Worm (Caenorhabditis elegans) whole organism, L1 larva: Measurements from ENCODE around the gene fip-5.
A peak's percentile ranks its signal among the peaks of the same experiment; 100 is the strongest.

Experiments
- F16B12.6 ChIP-seq: fragments of 150-350 bp; optimal IDR thresholded peaks from 2 replicates; lab custom pipeline; 2014; ENCODE audit warnings: missing biosample characterization, missing genetic modification characterization
- Y116A8C.19 ChIP-seq: sonication (generic microtip); optimal IDR thresholded peaks from 2 replicates; lab custom pipeline; 2016; ENCODE audit warnings: missing compliant biosample characterization, missing genetic modification characterization, borderline replicate concordance
- aha-1 ChIP-seq: fragments of 150-350 bp; optimal IDR thresholded peaks from 2 replicates; lab custom pipeline; 2014; ENCODE audit warnings: missing biosample characterization, missing genetic modification characterization
- alr-1 ChIP-seq: fragments of 200-800 bp; sonication (Bioruptor generic); optimal IDR thresholded peaks from 2 replicates; lab custom pipeline; 2018; ENCODE audit warnings: borderline replicate concordance, mild to moderate bottlenecking, missing genetic modification characterization, missing compliant biosample characterization
- aly-2 ChIP-seq: fragments of 150-350 bp; optimal IDR thresholded peaks from 2 replicates; lab custom pipeline; 2014; ENCODE audit warnings: missing biosample characterization, missing genetic modification characterization
- blmp-1 ChIP-seq: fragments of 150-350 bp; optimal IDR thresholded peaks from 2 replicates; lab custom pipeline; 2014; ENCODE audit warnings: missing biosample characterization, missing genetic modification characterization
- ceh-88 ChIP-seq: fragments of 200-800 bp; sonication (Bioruptor generic); IDR thresholded peaks from 2 replicates; pipeline ENCODE4 v1.3.6; 2022; ENCODE audit warnings: missing genetic modification characterization, missing compliant biosample characterization
- ces-1 ChIP-seq: fragments of 150-350 bp; optimal IDR thresholded peaks from 2 replicates; lab custom pipeline; 2014; ENCODE audit warnings: missing biosample characterization, missing genetic modification reagents, missing genetic modification characterization
- efl-1 ChIP-seq, 4 experiments: fragments of 150-350 bp; optimal IDR thresholded peaks in 3 of 4; peaks in 1 of 4; 1 replicate in 1 of 4; 2 replicates in 3 of 4; lab custom pipeline; 2014; ENCODE audit warnings: missing biosample characterization in 2 of 4, missing genetic modification characterization in 2 of 4, missing genetic modification reagents in 2 of 4
- egl-27 ChIP-seq, 2 experiments: fragments of 150-350 bp in 1 of 2; sonication (generic microtip); optimal IDR thresholded peaks; 3 replicates each; lab custom pipeline; 2017 to 2018; ENCODE audit warnings: missing biosample characterization in 2 of 2, missing genetic modification characterization in 2 of 2, missing genetic modification reagents in 2 of 2
- elt-2 ChIP-seq: sonication (generic microtip); optimal IDR thresholded peaks from 2 replicates; lab custom pipeline; 2016; ENCODE audit warnings: missing genetic modification characterization, mild to moderate bottlenecking, inconsistent platforms, missing compliant biosample characterization, missing genetic modification reagents
- ets-5 ChIP-seq: fragments of 200-800 bp; sonication (Bioruptor generic); IDR thresholded peaks from 2 replicates; pipeline ENCODE4 v1.3.6; 2022; ENCODE audit warnings: missing genetic modification characterization, missing compliant biosample characterization
- fkh-10 ChIP-seq: sonication (generic microtip); optimal IDR thresholded peaks from 2 replicates; lab custom pipeline; 2017; ENCODE audit warnings: missing biosample characterization, missing genetic modification reagents, missing genetic modification characterization
- fkh-8 ChIP-seq: sonication (generic microtip); optimal IDR thresholded peaks from 2 replicates; lab custom pipeline; 2016; ENCODE audit warnings: mild to moderate bottlenecking, missing genetic modification characterization, missing compliant biosample characterization
- grh-1 ChIP-seq: fragments of 200-800 bp; sonication (Bioruptor generic); IDR thresholded peaks from 2 replicates; pipeline ENCODE4 v1.3.6; 2022; ENCODE audit warnings: missing genetic modification reagents, missing genetic modification characterization, missing compliant biosample characterization
- irx-1 ChIP-seq: sonication (generic microtip); optimal IDR thresholded peaks from 2 replicates; lab custom pipeline; 2016; ENCODE audit warnings: missing genetic modification characterization, missing compliant biosample characterization
- isw-1 ChIP-seq: fragments of 200-800 bp; sonication (Bioruptor generic); IDR thresholded peaks from 2 replicates; pipeline ENCODE4 v1.3.6; 2022; ENCODE audit warnings: missing genetic modification characterization, missing compliant biosample characterization
- lin-13 ChIP-seq: fragments of 150-350 bp; optimal IDR thresholded peaks from 2 replicates; lab custom pipeline; 2014; ENCODE audit warnings: missing biosample characterization, missing genetic modification reagents, missing genetic modification characterization
- lin-15B ChIP-seq: fragments of 150-350 bp; sonication (generic microtip); optimal IDR thresholded peaks from 3 replicates; lab custom pipeline; 2014; ENCODE audit warnings: missing biosample characterization, missing genetic modification characterization
- lin-35 ChIP-seq, 2 experiments: fragments of 150-350 bp; optimal IDR thresholded peaks; 2 replicates each; lab custom pipeline; 2014; ENCODE audit warnings: missing biosample characterization in 2 of 2, missing genetic modification characterization in 2 of 2, missing genetic modification reagents in 2 of 2
- lin-39 ChIP-seq: fragments of 150-350 bp; optimal IDR thresholded peaks from 2 replicates; lab custom pipeline; 2014; ENCODE audit warnings: missing biosample characterization, missing genetic modification reagents, missing genetic modification characterization
- mdl-1 ChIP-seq, 2 experiments: fragments of 150-350 bp; optimal IDR thresholded peaks; 2 replicates each; lab custom pipeline; 2014 to 2017; ENCODE audit warnings: missing biosample characterization in 2 of 2, missing genetic modification characterization in 2 of 2, inconsistent platforms in 1 of 2
- mef-2 ChIP-seq: fragments of 150-350 bp; optimal IDR thresholded peaks from 2 replicates; lab custom pipeline; 2014; ENCODE audit warnings: missing biosample characterization, missing genetic modification characterization
- nhr-11 ChIP-seq: fragments of 150-350 bp; optimal IDR thresholded peaks from 2 replicates; lab custom pipeline; 2014; ENCODE audit warnings: missing biosample characterization, missing genetic modification characterization
- nhr-19 ChIP-seq: fragments of 200-800 bp; sonication (Bioruptor generic); conservative IDR thresholded peaks from 2 replicates; pipeline ENCODE4 v1.3.6; 2022; ENCODE audit warnings: missing genetic modification characterization, missing compliant biosample characterization
- nhr-237 ChIP-seq: fragments of 150-350 bp; optimal IDR thresholded peaks from 2 replicates; lab custom pipeline; 2014; ENCODE audit warnings: missing biosample characterization, missing genetic modification characterization
- nhr-76 ChIP-seq: sonication (generic microtip); optimal IDR thresholded peaks from 2 replicates; lab custom pipeline; 2017; ENCODE audit warnings: missing biosample characterization, missing genetic modification characterization
- nhr-77 ChIP-seq: fragments of 150-350 bp; optimal IDR thresholded peaks from 2 replicates; lab custom pipeline; 2014; ENCODE audit warnings: missing biosample characterization, missing genetic modification characterization
- nhr-90 ChIP-seq: sonication (generic microtip); optimal IDR thresholded peaks from 2 replicates; lab custom pipeline; 2016; ENCODE audit warnings: mild to moderate bottlenecking, missing genetic modification characterization, missing compliant biosample characterization; ENCODE audit not compliant: poor library complexity
- pax-3 ChIP-seq: fragments of 200-800 bp; sonication (Bioruptor generic); optimal IDR thresholded peaks from 2 replicates; lab custom pipeline; 2018; ENCODE audit warnings: mild to moderate bottlenecking, missing genetic modification characterization, moderate library complexity, missing compliant biosample characterization
- pqm-1 ChIP-seq: sonication (generic microtip); optimal IDR thresholded peaks from 3 replicates; lab custom pipeline; 2017; ENCODE audit warnings: missing biosample characterization, missing genetic modification characterization
- skn-1 ChIP-seq: fragments of 150-350 bp; optimal IDR thresholded peaks from 2 replicates; lab custom pipeline; 2014; ENCODE audit warnings: missing biosample characterization, missing genetic modification characterization
- sox-4 ChIP-seq: sonication (generic microtip); optimal IDR thresholded peaks from 2 replicates; lab custom pipeline; 2016; ENCODE audit warnings: missing genetic modification characterization, missing compliant biosample characterization
- sup-37 ChIP-seq: fragments of 200-800 bp; sonication (Bioruptor generic); optimal IDR thresholded peaks from 2 replicates; lab custom pipeline; 2018; ENCODE audit warnings: mild to moderate bottlenecking, missing genetic modification characterization, missing compliant biosample characterization
- unc-98 ChIP-seq: fragments of 200-800 bp; sonication (Bioruptor generic); IDR thresholded peaks from 2 replicates; pipeline ENCODE4 v1.3.6; 2022; ENCODE audit warnings: missing genetic modification characterization, missing compliant biosample characterization
- ztf-11 ChIP-seq, 2 experiments: sonication (generic microtip); optimal IDR thresholded peaks; 2 replicates each; lab custom pipeline; 2016 to 2017; ENCODE audit warnings: missing genetic modification characterization in 2 of 2, missing biosample characterization in 1 of 2, missing compliant biosample characterization in 1 of 2

fip-5 gene

DNA sequence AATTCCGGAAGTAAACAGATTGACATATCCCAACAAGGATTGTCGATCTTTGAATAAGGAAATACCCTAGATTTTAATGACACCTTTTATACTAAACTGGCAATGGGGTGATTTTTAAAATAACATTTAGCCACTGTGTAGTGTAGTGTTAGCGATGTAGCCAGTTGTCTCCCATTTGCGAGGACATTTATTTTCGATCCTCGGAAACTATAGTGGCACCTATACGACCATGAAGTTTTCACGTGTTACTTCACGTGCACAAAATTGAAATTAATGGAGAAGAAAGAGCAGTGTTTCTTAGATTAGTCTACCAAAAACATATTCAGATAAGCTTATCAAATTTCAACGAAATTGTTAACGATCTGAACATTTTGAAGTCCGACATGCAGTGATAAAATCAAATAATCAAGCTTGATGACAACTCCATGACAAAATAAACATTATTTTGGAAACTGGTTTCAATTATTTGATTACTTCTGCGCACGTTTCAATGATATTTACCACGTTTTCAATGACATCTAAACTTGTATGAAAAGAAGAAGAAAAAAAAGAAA lies 30.8 kb downstream of the fip-5 start, which contains the start of gene R07E3.4 (continued):
- TF ChIP-seq pqm-1 (tag; lab: Kevin White, UChicago) = peak; percentile 9
- TF ChIP-seq aha-1 = no peak
- TF ChIP-seq sup-37 = no peak
- peak in 1 of 2 experiments; percentile 17 for TF ChIP-seq egl-27 (tag; optimal IDR thresholded peaks at IDR 0.05; lab: Kevin White, UChicago)
- TF ChIP-seq nhr-76 (tag; lab: Kevin White, UChicago) = no peak
- no peak for TF ChIP-seq ztf-11 (tag; optimal IDR thresholded peaks at IDR 0.05; lab: Kevin White, UChicago)
- TF ChIP-seq lin-35 (GFP tag; optimal IDR thresholded peaks at IDR 0.05; lab: Kevin White, UChicago) = peak in 1 of 2 experiments; percentile 16
- no peak for TF ChIP-seq unc-98
- no peak for TF ChIP-seq skn-1
- no peak for TF ChIP-seq Y116A8C.19 (tag; lab: Kevin White, UChicago)
- TF ChIP-seq nhr-90 (tag; lab: Kevin White, UChicago) = peak; percentile 40
- TF ChIP-seq irx-1 = no peak
- peak; percentile 72 for TF ChIP-seq nhr-11 (tag; lab: Kevin White, UChicago)
- no peak for TF ChIP-seq nhr-77 (tag; lab: Kevin White, UChicago)

DNA sequence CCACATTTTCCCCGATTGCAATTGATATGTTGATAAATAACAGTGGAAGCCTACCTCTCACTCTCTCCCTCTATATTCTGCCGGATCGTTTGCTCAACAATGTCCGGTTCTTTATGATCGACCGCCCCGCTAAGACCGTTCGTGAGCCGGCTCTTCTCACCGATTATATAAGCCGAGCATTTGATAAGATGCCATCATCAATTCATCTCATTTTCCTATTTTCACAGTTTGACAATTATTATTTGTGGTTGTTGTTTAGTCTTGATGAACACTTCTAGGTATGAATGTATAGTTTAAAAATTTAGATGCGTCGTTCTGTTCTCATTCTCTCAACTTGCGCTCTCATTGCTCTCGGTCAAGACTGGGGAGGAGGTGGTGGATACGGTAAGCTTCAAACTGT lies 33.6 kb downstream of the fip-5 start, which contains the start of gene idpa-3:
TSS of gene idpa-3 (plus strand) at position 301 of the 400 bp plus-strand sequence.
- TF ChIP-seq efl-1 (optimal IDR thresholded peaks at IDR 0.05; lab: Kevin White, UChicago) (no peak), efl-1 (GFP tag; optimal IDR thresholded peaks at IDR 0.05 in 1 of 2; lab: Kevin White, UChicago) (peak in 1 of 2 experiments; percentile 34), F16B12.6 (no peak), alr-1 (tag; lab: Kevin White, UChicago) (no peak), nhr-237 (no peak), fkh-8 (no peak), lin-39 (tag; lab: Kevin White, UChicago) (no peak), ets-5 (GFP tag; lab: Robert Waterston, UW) (no peak)

DNA sequence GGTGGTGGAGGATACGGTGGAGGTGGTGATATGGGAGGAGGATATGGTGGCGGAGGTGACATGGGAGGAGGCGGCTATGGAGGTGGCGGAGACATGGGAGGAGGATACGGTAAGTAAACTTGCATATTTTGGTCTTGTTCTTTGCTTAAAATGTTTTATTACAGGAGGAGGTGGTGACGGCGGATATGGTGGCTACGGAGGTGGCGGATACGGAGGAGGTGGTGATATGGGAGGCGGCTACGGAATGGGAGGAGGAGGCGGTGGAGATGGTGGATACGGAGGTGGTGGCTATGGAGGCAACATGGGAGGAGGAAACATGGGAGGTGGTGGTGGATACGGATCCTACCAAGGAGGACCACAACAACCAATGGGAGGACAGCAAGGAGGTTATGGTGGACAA lies 34.1 kb downstream of the fip-5 start:
- TF ChIP-seq isw-1 (GFP tag; lab: Robert Waterston, UW) = no peak

DNA sequence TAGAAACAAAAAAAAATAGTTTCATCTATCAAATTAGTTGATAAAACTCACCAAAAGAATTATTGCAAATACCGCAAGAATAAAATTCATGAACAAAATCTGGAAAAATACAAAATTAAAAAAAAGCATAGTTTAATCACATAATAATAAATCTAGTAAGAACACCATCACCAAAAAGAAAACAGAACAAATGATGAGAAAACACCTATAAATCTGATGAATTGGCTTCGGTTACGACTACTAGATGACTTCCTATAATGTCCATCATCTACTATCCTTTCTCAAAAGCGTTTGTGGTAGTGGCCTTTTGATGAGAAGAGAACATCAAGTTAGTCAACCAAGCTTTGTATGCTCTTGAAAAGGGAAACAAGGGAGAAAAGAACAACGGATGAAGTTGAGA lies 35.6 kb downstream of the fip-5 start, which contains the start of gene cut-5:
TSS of gene cut-5 (minus strand) at position 101 of the 400 bp plus-strand sequence.
- no peak for TF ChIP-seq skn-1
- TF ChIP-seq nhr-90 (tag; lab: Kevin White, UChicago) = no peak
- no peak for TF ChIP-seq pax-3 (tag; lab: Kevin White, UChicago)

ce11 chrX:10338761-10339160 lies 36.2 kb downstream of the fip-5 start:
- TF ChIP-seq pqm-1 (tag; lab: Kevin White, UChicago) (no peak), lin-35 (GFP tag; optimal IDR thresholded peaks at IDR 0.05; lab: Kevin White, UChicago) (peak in 1 of 2 experiments; percentile 10), ets-5 (GFP tag; lab: Robert Waterston, UW) (no peak)

DNA sequence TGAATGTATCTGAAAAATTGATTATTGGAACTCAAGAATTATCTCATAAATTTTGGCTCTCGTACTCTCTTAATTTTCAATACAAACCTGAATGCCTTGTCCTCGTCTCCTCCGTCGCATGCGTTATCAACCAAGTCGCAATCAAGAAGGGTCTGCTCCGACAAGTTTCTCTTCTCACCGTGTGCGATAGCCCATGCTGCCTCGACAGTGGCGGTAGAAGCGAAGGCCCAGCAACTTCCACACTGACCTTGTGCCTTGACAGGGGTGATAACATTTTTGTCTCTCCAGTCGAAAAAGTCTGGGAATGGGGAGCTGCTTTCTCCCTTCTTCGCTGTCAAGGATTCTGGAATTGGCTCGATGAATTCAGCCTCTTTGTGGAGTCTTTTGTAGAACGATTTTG lies 37.5 kb downstream of the fip-5 start:
- TF ChIP-seq pqm-1 (tag; lab: Kevin White, UChicago) (peak; percentile 43), lin-13 (no peak), ces-1 (GFP tag; lab: Kevin White, UChicago) (no peak), mdl-1 (tag; optimal IDR thresholded peaks at IDR 0.05; lab: Kevin White, UChicago) (no peak), fkh-10 (GFP tag; lab: Kevin White, UChicago) (no peak), mef-2 (no peak), grh-1 (no peak), elt-2 (tag; lab: Kevin White, UChicago) (peak; percentile 38), sox-4 (no peak), pax-3 (tag; lab: Kevin White, UChicago) (no peak), blmp-1 (tag; lab: Kevin White, UChicago) (no peak), nhr-19 (no peak), ceh-88 (GFP tag; lab: Robert Waterston, UW) (no peak), aly-2 (no peak), lin-15B (tag; lab: Kevin White, UChicago) (no peak)
